Worm (Caenorhabditis elegans) whole organism, L2 larva: ENCODE data around the gene ula-1.

Experiments
- R02D3.7 ChIP-seq: fragments of 150-350 bp; optimal IDR thresholded peaks from 2 replicates; lab custom pipeline; 2014; ENCODE audit warnings: missing biosample characterization, missing genetic modification characterization
- ama-1 ChIP-seq: fragments of 150-350 bp; optimal IDR thresholded peaks from 2 replicates; lab custom pipeline; 2018; ENCODE audit warnings: inconsistent platforms
- ceh-82 ChIP-seq: fragments of 150-350 bp; optimal IDR thresholded peaks from 2 replicates; lab custom pipeline; 2014; ENCODE audit warnings: missing biosample characterization, missing genetic modification characterization
- egl-27 ChIP-seq: sonication (generic microtip); optimal IDR thresholded peaks from 3 replicates; lab custom pipeline; 2017; ENCODE audit warnings: missing biosample characterization, missing genetic modification reagents, missing genetic modification characterization
- lin-11 ChIP-seq: fragments of 150-350 bp; sonication (generic microtip); optimal IDR thresholded peaks from 2 replicates; lab custom pipeline; 2014; ENCODE audit warnings: missing biosample characterization, missing genetic modification characterization, inconsistent platforms, mixed read lengths
- lsy-2 ChIP-seq, 2 experiments: fragments of 150-350 bp in 1 of 2; sonication (generic microtip) in 1 of 2; optimal IDR thresholded peaks; 2 replicates each; lab custom pipeline; 2014 to 2017; ENCODE audit warnings: missing biosample characterization in 2 of 2, missing genetic modification characterization in 2 of 2
- nhr-11 ChIP-seq: fragments of 150-350 bp; optimal IDR thresholded peaks from 2 replicates; lab custom pipeline; 2014; ENCODE audit warnings: missing biosample characterization, missing genetic modification characterization
- nhr-23 ChIP-seq: fragments of 150-350 bp; optimal IDR thresholded peaks from 2 replicates; lab custom pipeline; 2014; ENCODE audit warnings: missing biosample characterization, missing genetic modification reagents, missing genetic modification characterization
- nhr-6 ChIP-seq: fragments of 150-350 bp; optimal IDR thresholded peaks from 2 replicates; lab custom pipeline; 2014; ENCODE audit warnings: missing biosample characterization, missing genetic modification characterization
- skn-1 ChIP-seq: sonication (generic microtip); optimal IDR thresholded peaks from 2 replicates; lab custom pipeline; 2017; ENCODE audit warnings: missing biosample characterization, missing genetic modification characterization
- snpc-4 ChIP-seq: fragments of 150-350 bp; optimal IDR thresholded peaks from 2 replicates; lab custom pipeline; 2014; ENCODE audit warnings: missing biosample characterization, missing genetic modification characterization

ce11 chrIII:4899728-4900127 is 20.4 kb downstream of the ula-1 start:
- peak; percentile 98 for TF ChIP-seq egl-27
- peak; percentile 97 for TF ChIP-seq nhr-6 (tag; lab: Kevin White, UChicago)
- peak; percentile 92 for TF ChIP-seq ceh-82 (tag; lab: Kevin White, UChicago)
- TF ChIP-seq nhr-11 (tag; lab: Kevin White, UChicago), result no peak
- TF ChIP-seq nhr-23 (tag; lab: Kevin White, UChicago), result no peak
- peak; percentile 94 to 97 for TF ChIP-seq lsy-2 (tag; optimal IDR thresholded peaks at IDR 0.05; lab: Kevin White, UChicago)
- peak; percentile 89 for TF ChIP-seq snpc-4 (tag; lab: Kevin White, UChicago)
- peak; percentile 69 for TF ChIP-seq R02D3.7 (tag; lab: Kevin White, UChicago)
- TF ChIP-seq skn-1 (tag; lab: Kevin White, UChicago), result peak; percentile 41
- peak; percentile 99 for TF ChIP-seq lin-11
- TF ChIP-seq ama-1 (lab: Kevin White, UChicago), result peak; percentile 36
